Worm (Caenorhabditis elegans) whole organism, midembryonic: ENCODE data around the gene Y2H9A.6.
"Not testable (repeated sequence)": the region's sequence is repeated elsewhere in the genome, so short reads cannot be mapped to it uniquely, and the experiment has no call there.

Experiments used
- T22C8.4 ChIP-seq: fragments of 200-800 bp; sonication (Bioruptor generic); IDR thresholded peaks from 2 replicates; pipeline ENCODE4 v1.3.6; 2022; ENCODE audit warnings: missing genetic modification characterization, missing compliant biosample characterization
- cog-1 ChIP-seq: sonication (generic microtip); optimal IDR thresholded peaks from 2 replicates; lab custom pipeline; 2016; ENCODE audit warnings: missing genetic modification characterization, missing compliant biosample characterization
- flt-1 ChIP-seq: fragments of 200-800 bp; sonication (Bioruptor generic); IDR thresholded peaks from 2 replicates; pipeline ENCODE4 v1.3.6; 2022; ENCODE audit warnings: missing genetic modification characterization, missing compliant biosample characterization
- klf-2 ChIP-seq: fragments of 200-800 bp; sonication (Bioruptor generic); conservative IDR thresholded peaks from 2 replicates; pipeline ENCODE4 v1.3.6; 2022; ENCODE audit warnings: missing genetic modification reagents, missing genetic modification characterization, missing compliant biosample characterization
- med-1 ChIP-seq: sonication (generic microtip); optimal IDR thresholded peaks from 2 replicates; lab custom pipeline; 2017; ENCODE audit warnings: missing genetic modification characterization, mild to moderate bottlenecking, missing compliant biosample characterization, antibody characterized with exemption, missing genetic modification reagents; ENCODE audit not compliant: insufficient read depth
- ref-1 ChIP-seq: fragments of 200-800 bp; sonication (Bioruptor generic); conservative IDR thresholded peaks from 2 replicates; pipeline ENCODE4 v1.3.6; 2022; ENCODE audit warnings: missing genetic modification reagents, missing genetic modification characterization, missing compliant biosample characterization
- tab-1 ChIP-seq: fragments of 200-800 bp; sonication (Bioruptor generic); IDR thresholded peaks from 2 replicates; pipeline ENCODE4 v1.3.6; 2022; ENCODE audit warnings: missing genetic modification characterization, missing compliant biosample characterization
- ztf-23 ChIP-seq: fragments of 200-800 bp; sonication (Bioruptor generic); IDR thresholded peaks from 2 replicates; pipeline ENCODE4 v1.3.6; 2022; ENCODE audit warnings: missing genetic modification reagents, missing genetic modification characterization, missing compliant biosample characterization
- ztf-29 ChIP-seq: fragments of 200-800 bp; sonication (Bioruptor generic); IDR thresholded peaks from 2 replicates; pipeline ENCODE4 v1.3.6; 2022; ENCODE audit warnings: missing genetic modification reagents, missing genetic modification characterization, missing compliant biosample characterization

Gene Y2H9A.6

ce11 chrV:13443535-13443934 is at the start of gene Y2H9A.6:
Gene Y2H9A.6 (plus strand): TSS chrV:13443835.
- not testable (repeated sequence) for TF ChIP-seq ztf-29 (GFP tag; lab: Robert Waterston, UW); flt-1; ztf-23 (GFP tag; lab: Robert Waterston, UW)

- TF ChIP-seq ref-1 (GFP tag; lab: Robert Waterston, UW), result no peak
- TF ChIP-seq med-1, result no peak
- TF ChIP-seq ztf-23 (GFP tag; lab: Robert Waterston, UW), result 0 out of 2 replicates have a peak, but pooled peaks have one; percentile 12
- no peak for TF ChIP-seq tab-1 (GFP tag; lab: Robert Waterston, UW)
- TF ChIP-seq cog-1, result no peak
- TF ChIP-seq klf-2 (GFP tag; lab: Robert Waterston, UW), result no peak
These were observed 48.7 kb upstream of the Y2H9A.6 start for ce11 chrV:13394968-13395367.

- TF ChIP-seq tab-1 (GFP tag; lab: Robert Waterston, UW) (no peak), ref-1 (GFP tag; lab: Robert Waterston, UW) (no peak), ztf-23 (GFP tag; lab: Robert Waterston, UW) (0 out of 2 replicates have a peak, but pooled peaks have one; percentile 39), ztf-29 (GFP tag; lab: Robert Waterston, UW) (0 out of 2 replicates have a peak, but pooled peaks have one; percentile 27), cog-1 (peak; percentile 65), klf-2 (GFP tag; lab: Robert Waterston, UW) (0 out of 2 replicates have a peak, but pooled peaks have one; percentile 43), flt-1 (peak; percentile 71)
These were observed 47.2 kb upstream of the Y2H9A.6 start for ce11 chrV:13396426-13396825.

- TF ChIP-seq klf-2 (GFP tag; lab: Robert Waterston, UW) (no peak), ref-1 (GFP tag; lab: Robert Waterston, UW) (no peak), tab-1 (GFP tag; lab: Robert Waterston, UW) (no peak), ztf-23 (GFP tag; lab: Robert Waterston, UW) (no peak), flt-1 (no peak), ztf-29 (GFP tag; lab: Robert Waterston, UW) (no peak)
These were observed 42.0 kb upstream of the Y2H9A.6 start for ce11 chrV:13401669-13402068.

- TF ChIP-seq cog-1 (no peak), T22C8.4 (GFP tag; lab: Robert Waterston, UW) (no peak), med-1 (no peak), flt-1 (no peak), tab-1 (GFP tag; lab: Robert Waterston, UW) (no peak), klf-2 (GFP tag; lab: Robert Waterston, UW) (no peak), ztf-29 (GFP tag; lab: Robert Waterston, UW) (no peak), ref-1 (GFP tag; lab: Robert Waterston, UW) (no peak), ztf-23 (GFP tag; lab: Robert Waterston, UW) (no peak)
These were observed 41.1 kb upstream of the Y2H9A.6 start for ce11 chrV:13402524-13402923.

ce11 chrV:13406032-13406431 is 37.6 kb upstream of the Y2H9A.6 start, which contains the start of gene cutl-1:
Gene cutl-1 (minus strand): TSS chrV:13406114.
- no peak for TF ChIP-seq ztf-29 (GFP tag; lab: Robert Waterston, UW)
- no peak for TF ChIP-seq tab-1 (GFP tag; lab: Robert Waterston, UW)
- no peak for TF ChIP-seq ztf-23 (GFP tag; lab: Robert Waterston, UW)
- no peak for TF ChIP-seq cog-1

ce11 chrV:13406511-13406910 is 37.1 kb upstream of the Y2H9A.6 start, which contains the start of gene F53F1.2:
Gene F53F1.2 (plus strand): TSS chrV:13406816.
- no peak for TF ChIP-seq klf-2 (GFP tag; lab: Robert Waterston, UW)
- TF ChIP-seq cog-1, result no peak
- TF ChIP-seq ztf-23 (GFP tag; lab: Robert Waterston, UW), result no peak
- TF ChIP-seq ref-1 (GFP tag; lab: Robert Waterston, UW), result no peak
- no peak for TF ChIP-seq ztf-29 (GFP tag; lab: Robert Waterston, UW)
- TF ChIP-seq tab-1 (GFP tag; lab: Robert Waterston, UW), result no peak
- no peak for TF ChIP-seq flt-1
- TF ChIP-seq T22C8.4 (GFP tag; lab: Robert Waterston, UW), result no peak
- TF ChIP-seq med-1, result no peak

ce11 chrV:13407913-13408312 is 35.7 kb upstream of the Y2H9A.6 start, which contains the start of gene F53F1.3:
Gene F53F1.3 (plus strand): TSS chrV:13408242.
- TF ChIP-seq tab-1 (GFP tag; lab: Robert Waterston, UW) (no peak), med-1 (no peak), klf-2 (GFP tag; lab: Robert Waterston, UW) (no peak), cog-1 (no peak), flt-1 (no peak), T22C8.4 (GFP tag; lab: Robert Waterston, UW) (no peak)

ce11 chrV:13408440-13408839 is 35.2 kb upstream of the Y2H9A.6 start:
- no peak for TF ChIP-seq ref-1 (GFP tag; lab: Robert Waterston, UW)
- no peak for TF ChIP-seq ztf-29 (GFP tag; lab: Robert Waterston, UW)
- TF ChIP-seq flt-1, result no peak
- TF ChIP-seq med-1, result no peak
- TF ChIP-seq klf-2 (GFP tag; lab: Robert Waterston, UW), result no peak
- TF ChIP-seq ztf-23 (GFP tag; lab: Robert Waterston, UW), result no peak
- no peak for TF ChIP-seq tab-1 (GFP tag; lab: Robert Waterston, UW)
- TF ChIP-seq T22C8.4 (GFP tag; lab: Robert Waterston, UW), result no peak
- no peak for TF ChIP-seq cog-1

- no peak for TF ChIP-seq klf-2 (GFP tag; lab: Robert Waterston, UW)
- no peak for TF ChIP-seq ztf-29 (GFP tag; lab: Robert Waterston, UW)
These were observed 34.5 kb upstream of the Y2H9A.6 start for ce11 chrV:13409089-13409488.

ce11 chrV:13410688-13411087 is 32.9 kb upstream of the Y2H9A.6 start, which contains the start of gene F53F1.4:
Gene F53F1.4 (plus strand): TSS chrV:13411077.
- TF ChIP-seq ref-1 (GFP tag; lab: Robert Waterston, UW) (no peak), med-1 (no peak), tab-1 (GFP tag; lab: Robert Waterston, UW) (no peak), cog-1 (no peak), klf-2 (GFP tag; lab: Robert Waterston, UW) (no peak), T22C8.4 (GFP tag; lab: Robert Waterston, UW) (no peak), ztf-29 (GFP tag; lab: Robert Waterston, UW) (no peak), ztf-23 (GFP tag; lab: Robert Waterston, UW) (no peak), flt-1 (no peak)
